Worm (Caenorhabditis elegans) whole organism, dauer: ENCODE measurements around the gene sec-61.A.
"Not testable (repeated sequence)": the region's sequence is repeated elsewhere in the genome, so short reads cannot be mapped to it uniquely, and the experiment has no call there.

Experiments
- unc-62 ChIP-seq: sonication (generic microtip); optimal IDR thresholded peaks from 2 replicates; lab custom pipeline; 2017; ENCODE audit warnings: missing biosample characterization, missing genetic modification reagents, missing genetic modification characterization

sec-61.A gene

ce11 chrIV:14781537-14781936, 43.5 kb downstream of the sec-61.A start, which contains the start of gene Y57G11C.8:
Gene Y57G11C.8 (plus strand): TSS chrIV:14781837.
- TF ChIP-seq unc-62 (GFP tag; lab: Kevin White, UChicago) = no peak

ce11 chrIV:14774454-14774853, 50.6 kb downstream of the sec-61.A start, which contains the start of gene Y57G11C.51:
Gene Y57G11C.51 (minus strand): TSS chrIV:14774554.
- not testable (repeated sequence) for TF ChIP-seq unc-62 (GFP tag; lab: Kevin White, UChicago)

DNA sequence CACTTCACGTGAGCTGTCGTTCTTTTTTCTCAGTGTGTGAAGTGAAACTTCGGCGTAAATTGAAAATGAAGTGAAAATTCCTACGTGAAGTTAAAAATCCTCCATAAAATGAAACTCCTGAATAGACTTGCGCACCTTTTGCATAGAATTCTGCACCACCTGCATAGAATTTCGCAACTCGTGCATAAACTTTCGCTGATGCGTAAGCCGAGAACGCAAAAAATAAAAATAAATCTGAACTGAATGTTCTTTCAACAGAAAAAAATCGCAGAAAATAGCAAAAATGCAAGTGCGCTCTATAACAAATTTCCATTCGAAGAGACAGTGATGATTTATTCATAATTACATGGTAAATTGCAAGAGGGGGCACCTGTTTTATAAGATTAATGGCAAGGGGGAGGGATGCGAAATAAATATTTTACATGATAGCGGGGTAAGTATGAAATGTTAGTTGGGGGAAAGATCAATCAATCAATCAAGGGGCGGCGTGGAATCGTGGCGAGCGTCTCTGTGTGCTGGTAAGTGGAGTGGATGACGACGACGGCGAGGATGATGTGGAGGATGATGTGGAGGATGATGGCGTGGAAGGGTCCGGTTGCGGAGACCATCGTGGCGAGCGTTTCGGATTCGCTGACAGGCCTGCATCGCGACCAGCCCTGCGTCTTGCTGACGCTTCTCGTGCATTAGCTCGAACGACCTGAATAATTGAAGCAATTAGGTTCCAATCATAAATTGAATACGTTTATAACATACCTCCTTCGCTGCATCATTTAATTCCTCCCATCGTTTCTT, 51.6 kb downstream of the sec-61.A start, which contains the start of gene Y57G11C.36:
Y57G11C.36 (minus strand) TSS at position 502 of the 792 bp plus-strand sequence.
- no peak for TF ChIP-seq unc-62 (GFP tag; lab: Kevin White, UChicago)
